Worm (Caenorhabditis elegans) whole organism, L1 larva: ENCODE data around the gene K01D12.8.

ENCODE experiments used
- C34B4.2 ChIP-seq: sonication (generic microtip); optimal IDR thresholded peaks from 2 replicates; lab custom pipeline; 2017; ENCODE audit warnings: mild to moderate bottlenecking, missing genetic modification characterization, missing compliant biosample characterization
- aha-1 ChIP-seq: fragments of 150-350 bp; optimal IDR thresholded peaks from 2 replicates; lab custom pipeline; 2014; ENCODE audit warnings: missing biosample characterization, missing genetic modification characterization
- lin-35 ChIP-seq, 2 experiments: fragments of 150-350 bp; optimal IDR thresholded peaks; 2 replicates each; lab custom pipeline; 2014; ENCODE audit warnings: missing biosample characterization in 2 of 2, missing genetic modification characterization in 2 of 2, missing genetic modification reagents in 2 of 2
- lin-39 ChIP-seq: fragments of 150-350 bp; optimal IDR thresholded peaks from 2 replicates; lab custom pipeline; 2014; ENCODE audit warnings: missing biosample characterization, missing genetic modification reagents, missing genetic modification characterization
- lsy-2 ChIP-seq, 2 experiments: fragments of 150-350 bp; optimal IDR thresholded peaks; 2 replicates each; lab custom pipeline; 2014; ENCODE audit warnings: missing biosample characterization in 2 of 2, missing genetic modification characterization in 2 of 2
- mep-1 ChIP-seq: fragments of 150-350 bp; optimal IDR thresholded peaks from 2 replicates; lab custom pipeline; 2014; ENCODE audit warnings: missing biosample characterization, missing genetic modification characterization
- nhr-20 ChIP-seq: sonication (generic microtip); optimal IDR thresholded peaks from 2 replicates; lab custom pipeline; 2016; ENCODE audit warnings: mild to moderate bottlenecking, missing genetic modification characterization, missing compliant biosample characterization
- nhr-237 ChIP-seq: fragments of 150-350 bp; optimal IDR thresholded peaks from 2 replicates; lab custom pipeline; 2014; ENCODE audit warnings: missing biosample characterization, missing genetic modification characterization
- nhr-76 ChIP-seq: sonication (generic microtip); optimal IDR thresholded peaks from 2 replicates; lab custom pipeline; 2017; ENCODE audit warnings: missing biosample characterization, missing genetic modification characterization
- pqm-1 ChIP-seq: sonication (generic microtip); optimal IDR thresholded peaks from 3 replicates; lab custom pipeline; 2017; ENCODE audit warnings: missing biosample characterization, missing genetic modification characterization
- ztf-11 ChIP-seq, 2 experiments: sonication (generic microtip); optimal IDR thresholded peaks; 2 replicates each; lab custom pipeline; 2016 to 2017; ENCODE audit warnings: missing genetic modification characterization in 2 of 2, missing biosample characterization in 1 of 2, missing compliant biosample characterization in 1 of 2

DNA sequence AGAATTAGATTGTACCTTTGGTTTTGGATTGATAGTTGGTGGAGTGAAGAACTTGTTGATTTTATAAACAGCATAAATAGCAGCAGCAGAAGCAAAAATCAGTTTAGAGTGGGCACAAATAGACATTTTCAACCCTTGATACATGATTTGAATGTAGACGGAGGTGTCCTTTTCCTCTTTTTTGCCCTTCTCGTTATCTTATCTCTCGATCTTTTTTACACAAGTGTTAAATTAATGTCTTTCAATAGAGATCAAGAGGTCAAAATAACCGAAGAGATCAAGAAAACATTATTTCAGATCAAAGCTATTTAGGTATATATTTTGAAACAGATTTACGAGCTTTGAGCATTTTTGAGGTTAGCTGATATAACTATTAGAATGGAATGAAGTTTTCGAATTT is 9.5 kb downstream of the K01D12.8 start, which contains the start of gene cdr-7:
- TF ChIP-seq lin-35 (GFP tag; optimal IDR thresholded peaks at IDR 0.05; lab: Kevin White, UChicago) (no peak), nhr-237 (tag; lab: Kevin White, UChicago) (no peak), nhr-20 (peak; percentile 0), C34B4.2 (tag; lab: Kevin White, UChicago) (no peak), aha-1 (tag; lab: Kevin White, UChicago) (no peak), lsy-2 (tag; optimal IDR thresholded peaks at IDR 0.05; lab: Kevin White, UChicago) (no peak), nhr-76 (tag; lab: Kevin White, UChicago) (no peak), ztf-11 (tag; optimal IDR thresholded peaks at IDR 0.05; lab: Kevin White, UChicago) (no peak), mep-1 (no peak), lin-39 (tag; lab: Kevin White, UChicago) (no peak), pqm-1 (tag; lab: Kevin White, UChicago) (no peak)
